Fruit fly (Drosophila melanogaster) whole organism, embryonic: ENCODE results near the gene CG3198.
A peak's percentile ranks its signal among the peaks of the same experiment; 100 is the strongest.

Source experiments
- ATbp ChIP-seq: fragments of 200-800 bp; sonication (Bioruptor generic); optimal IDR thresholded peaks from 2 replicates; lab custom pipeline; 2017; ENCODE audit warnings: missing biosample characterization, mild to moderate bottlenecking, missing genetic modification characterization, missing genetic modification reagents
- C15 ChIP-seq: fragments of 200-800 bp; sonication (Bioruptor generic); IDR thresholded peaks from 3 replicates; pipeline ENCODE4 v1.3.6; 2022; ENCODE audit warnings: missing biosample characterization, missing genetic modification characterization
- CG1024 ChIP-seq: fragments of 200-800 bp; sonication (Bioruptor generic); IDR thresholded peaks from 2 replicates; pipeline ENCODE4 v1.3.6; 2022; ENCODE audit warnings: missing biosample characterization, missing genetic modification characterization
- CG12236 ChIP-seq: fragments of 200-800 bp; sonication (Bioruptor generic); optimal IDR thresholded peaks from 2 replicates; lab custom pipeline; 2016; ENCODE audit warnings: missing biosample characterization, missing genetic modification characterization
- CG13624 ChIP-seq: fragments of 200-800 bp; sonication (Bioruptor generic); optimal IDR thresholded peaks from 2 replicates; lab custom pipeline; 2016; ENCODE audit warnings: missing biosample characterization, missing genetic modification characterization
- CG13775 ChIP-seq: fragments of 200-800 bp; sonication (Bioruptor generic); optimal IDR thresholded peaks from 3 replicates; lab custom pipeline; 2017; ENCODE audit warnings: missing biosample characterization, mild to moderate bottlenecking, missing genetic modification characterization
- CG14667 ChIP-seq: fragments of 200-800 bp; sonication (Bioruptor generic); IDR thresholded peaks from 2 replicates; pipeline ENCODE4 v1.3.6; 2022; ENCODE audit warnings: missing biosample characterization, missing genetic modification characterization
- CG14710 ChIP-seq: fragments of 200-800 bp; sonication (Bioruptor generic); optimal IDR thresholded peaks from 3 replicates; lab custom pipeline; 2019; ENCODE audit warnings: missing biosample characterization, mild to moderate bottlenecking, missing genetic modification characterization, moderate library complexity
- CG15269 ChIP-seq: fragments of 200-800 bp; sonication (Bioruptor generic); optimal IDR thresholded peaks from 2 replicates; lab custom pipeline; 2018; ENCODE audit warnings: missing biosample characterization, mild to moderate bottlenecking, missing genetic modification characterization, moderate library complexity
- CG18262 ChIP-seq: fragments of 200-800 bp; optimal IDR thresholded peaks from 3 replicates; lab custom pipeline; 2019; ENCODE audit warnings: missing biosample characterization, mild to moderate bottlenecking, missing genetic modification characterization, moderate library complexity
- CG2712 ChIP-seq: fragments of 200-800 bp; optimal IDR thresholded peaks from 3 replicates; lab custom pipeline; 2019; ENCODE audit warnings: missing biosample characterization, mild to moderate bottlenecking, missing genetic modification characterization, moderate library complexity
- CG34376 ChIP-seq: fragments of 200-800 bp; sonication (Bioruptor generic); optimal IDR thresholded peaks from 2 replicates; lab custom pipeline; 2018; ENCODE audit warnings: missing biosample characterization, mild to moderate bottlenecking, missing genetic modification characterization
- CG4424 ChIP-seq: fragments of 200-800 bp; sonication (Bioruptor generic); optimal IDR thresholded peaks from 3 replicates; lab custom pipeline; 2016; ENCODE audit warnings: missing biosample characterization, missing genetic modification characterization
- CG4730 ChIP-seq: fragments of 200-800 bp; sonication (Bioruptor generic); IDR thresholded peaks from 2 replicates; pipeline ENCODE4 v1.3.6; 2022; ENCODE audit warnings: missing biosample characterization, missing genetic modification characterization
- CG7357 ChIP-seq: fragments of 200-800 bp; sonication (Bioruptor generic); IDR thresholded peaks from 3 replicates; pipeline ENCODE4 v1.3.6; 2022; ENCODE audit warnings: missing biosample characterization, missing genetic modification characterization
- CTCF ChIP-seq: fragments of 200-800 bp; sonication (Bioruptor generic); optimal IDR thresholded peaks from 2 replicates; lab custom pipeline; 2017; ENCODE audit warnings: missing biosample characterization, mild to moderate bottlenecking, missing genetic modification characterization, moderate library complexity
- ERR ChIP-seq: fragments of 200-800 bp; sonication (Bioruptor generic); optimal IDR thresholded peaks from 2 replicates; lab custom pipeline; 2016; ENCODE audit warnings: missing biosample characterization, missing genetic modification characterization
- Eip74EF ChIP-seq, 2 experiments: fragments of 200-800 bp in 1 of 2; fragments of >200 bp in 1 of 2; sonication (Bioruptor generic) in 1 of 2; optimal IDR thresholded peaks; 2 replicates each; lab custom pipeline; 2017 to 2019; ENCODE audit warnings: missing biosample characterization in 2 of 2, missing genetic modification characterization in 2 of 2, mild to moderate bottlenecking in 1 of 2, moderate library complexity in 1 of 2
- Hmr ChIP-seq: fragments of 200-800 bp; sonication (Bioruptor generic); optimal IDR thresholded peaks from 3 replicates; lab custom pipeline; 2017; ENCODE audit warnings: mild to moderate bottlenecking, missing biosample characterization, missing genetic modification reagents, missing genetic modification characterization
- Med ChIP-seq: fragments of 200-800 bp; sonication (Bioruptor generic); peaks from one replicate; lab custom pipeline; 2016; ENCODE audit warnings: missing biosample characterization, missing genetic modification characterization, mild to moderate bottlenecking, inconsistent platforms, moderate library complexity
- Sry-β ChIP-seq: fragments of 200-800 bp; sonication (Bioruptor generic); optimal IDR thresholded peaks from 2 replicates; lab custom pipeline; 2018; ENCODE audit warnings: missing biosample characterization, mild to moderate bottlenecking, missing genetic modification characterization, moderate library complexity
- Trl ChIP-seq, 3 experiments: fragments of >200 bp in 2 of 3; fragments of 200-800 bp in 1 of 3; sonication (Bioruptor generic) in 1 of 3; optimal IDR thresholded peaks; 2 replicates in 1 of 3; 3 replicates in 2 of 3; lab custom pipeline; 2016 to 2017; ENCODE audit warnings: missing biosample characterization in 1 of 3, missing genetic modification characterization in 1 of 3
- ara ChIP-seq: fragments of 200-800 bp; sonication (Bioruptor generic); IDR thresholded peaks from 2 replicates; pipeline ENCODE4 v1.3.6; 2022; ENCODE audit warnings: missing biosample characterization, missing genetic modification characterization
- br ChIP-seq: fragments of >200 bp; optimal IDR thresholded peaks from 2 replicates; lab custom pipeline; 2017
- chm ChIP-seq: fragments of 200-800 bp; sonication (Bioruptor generic); IDR thresholded peaks from 2 replicates; pipeline ENCODE4 v1.3.6; 2022; ENCODE audit warnings: missing biosample characterization, missing genetic modification characterization
- da ChIP-seq: fragments of 200-800 bp; sonication (Bioruptor generic); optimal IDR thresholded peaks from 2 replicates; lab custom pipeline; 2016; ENCODE audit warnings: missing biosample characterization, missing genetic modification characterization
- dan ChIP-seq: fragments of 200-800 bp; sonication (Bioruptor generic); IDR thresholded peaks from 2 replicates; pipeline ENCODE4 v1.3.6; 2022; ENCODE audit warnings: missing biosample characterization, missing genetic modification characterization
- dimm ChIP-seq: fragments of 200-800 bp; sonication (Bioruptor generic); IDR thresholded peaks from 2 replicates; pipeline ENCODE4 v1.3.6; 2022; ENCODE audit warnings: missing biosample characterization, missing genetic modification characterization
- dmrt11E ChIP-seq: fragments of 200-800 bp; sonication (Bioruptor generic); optimal IDR thresholded peaks from 3 replicates; lab custom pipeline; 2018; ENCODE audit warnings: missing biosample characterization, mild to moderate bottlenecking, missing genetic modification characterization, moderate library complexity
- fd96Cb ChIP-seq: fragments of 200-800 bp; sonication (Bioruptor generic); optimal IDR thresholded peaks from 2 replicates; lab custom pipeline; 2018; ENCODE audit warnings: missing biosample characterization, mild to moderate bottlenecking, missing genetic modification characterization, moderate library complexity
- ftz-f1 ChIP-seq: fragments of 200-800 bp; sonication (Bioruptor generic); optimal IDR thresholded peaks from 2 replicates; lab custom pipeline; 2016; ENCODE audit warnings: missing biosample characterization, missing genetic modification characterization
- gcm ChIP-seq: fragments of 200-800 bp; sonication (Bioruptor generic); optimal IDR thresholded peaks from 2 replicates; lab custom pipeline; 2019; ENCODE audit warnings: missing biosample characterization, mild to moderate bottlenecking, missing genetic modification characterization, moderate library complexity
- gem ChIP-seq: fragments of 200-800 bp; sonication (Bioruptor generic); optimal IDR thresholded peaks from 2 replicates; lab custom pipeline; 2019; ENCODE audit warnings: missing biosample characterization, mild to moderate bottlenecking, missing genetic modification characterization, moderate library complexity
- gsb ChIP-seq: fragments of 200-800 bp; sonication (Bioruptor generic); IDR thresholded peaks from 2 replicates; pipeline ENCODE4 v1.3.6; 2022; ENCODE audit warnings: missing biosample characterization, missing genetic modification characterization
- gsb-n ChIP-seq: fragments of 200-800 bp; sonication (Bioruptor generic); optimal IDR thresholded peaks from 3 replicates; lab custom pipeline; 2018; ENCODE audit warnings: missing biosample characterization, mild to moderate bottlenecking, missing genetic modification characterization
- hth ChIP-seq: fragments of >200 bp; optimal IDR thresholded peaks from 2 replicates; lab custom pipeline; 2017; ENCODE audit warnings: inconsistent platforms
- ind ChIP-seq: fragments of 200-800 bp; sonication (Bioruptor generic); optimal IDR thresholded peaks from 3 replicates; lab custom pipeline; 2016; ENCODE audit warnings: missing biosample characterization, missing genetic modification characterization
- jigr1 ChIP-seq: fragments of 200-800 bp; sonication (Bioruptor generic); IDR thresholded peaks from 3 replicates; pipeline ENCODE4 v1.3.6; 2022; ENCODE audit warnings: missing biosample characterization, missing genetic modification characterization
- nmo ChIP-seq: fragments of 200-800 bp; sonication (Bioruptor generic); optimal IDR thresholded peaks from 2 replicates; lab custom pipeline; 2018; ENCODE audit warnings: missing biosample characterization, mild to moderate bottlenecking, missing genetic modification characterization, moderate library complexity
- peb ChIP-seq: fragments of 200-800 bp; sonication (Bioruptor generic); IDR thresholded peaks from 2 replicates; pipeline ENCODE4 v1.3.6; 2022; ENCODE audit warnings: missing biosample characterization, missing genetic modification characterization
- pho ChIP-seq: fragments of 200-800 bp; sonication (Bioruptor generic); optimal IDR thresholded peaks from 2 replicates; lab custom pipeline; 2016; ENCODE audit warnings: missing biosample characterization, missing genetic modification characterization
- prd ChIP-seq, 3 experiments: fragments of >200 bp in 2 of 3; fragments of 200-800 bp in 1 of 3; sonication (Bioruptor generic) in 1 of 3; optimal IDR thresholded peaks in 2 of 3; IDR thresholded peaks in 1 of 3; 2 replicates in 2 of 3; 3 replicates in 1 of 3; pipeline versions ENCODE4 v1.3.6 to Lab custom; 2017 to 2022; ENCODE audit warnings: missing biosample characterization in 1 of 3, missing genetic modification characterization in 1 of 3
- scrt ChIP-seq: fragments of 200-800 bp; sonication (Bioruptor generic); optimal IDR thresholded peaks from 2 replicates; lab custom pipeline; 2018; ENCODE audit warnings: missing biosample characterization, mild to moderate bottlenecking, missing genetic modification characterization, moderate library complexity
- sens ChIP-seq: fragments of 200-800 bp; sonication (Bioruptor generic); peaks from one replicate; lab custom pipeline; 2016; ENCODE audit warnings: missing biosample characterization, missing genetic modification characterization
- slbo ChIP-seq: fragments of 200-800 bp; sonication (Bioruptor generic); IDR thresholded peaks from 2 replicates; pipeline ENCODE4 v1.3.6; 2022; ENCODE audit warnings: missing biosample characterization, missing genetic modification characterization
- toy ChIP-seq: fragments of 200-800 bp; sonication (Bioruptor generic); IDR thresholded peaks from 2 replicates; pipeline ENCODE4 v1.3.6; 2022; ENCODE audit warnings: missing biosample characterization, missing genetic modification characterization
- trem ChIP-seq: fragments of 200-800 bp; optimal IDR thresholded peaks from 3 replicates; lab custom pipeline; 2019; ENCODE audit warnings: missing biosample characterization, mild to moderate bottlenecking, missing genetic modification characterization, moderate library complexity
- tup ChIP-seq: fragments of 200-800 bp; sonication (Bioruptor generic); optimal IDR thresholded peaks from 2 replicates; lab custom pipeline; 2016; ENCODE audit warnings: missing biosample characterization, mild to moderate bottlenecking, missing genetic modification characterization, moderate library complexity
- unpg ChIP-seq: fragments of 200-800 bp; sonication (Bioruptor generic); optimal IDR thresholded peaks from 3 replicates; lab custom pipeline; 2018; ENCODE audit warnings: missing biosample characterization, mild to moderate bottlenecking, missing genetic modification characterization, moderate library complexity
- zf30C ChIP-seq: fragments of 200-800 bp; sonication (Bioruptor generic); optimal IDR thresholded peaks from 3 replicates; lab custom pipeline; 2018; ENCODE audit warnings: missing biosample characterization, mild to moderate bottlenecking, missing genetic modification characterization

CG3198 gene

DNA sequence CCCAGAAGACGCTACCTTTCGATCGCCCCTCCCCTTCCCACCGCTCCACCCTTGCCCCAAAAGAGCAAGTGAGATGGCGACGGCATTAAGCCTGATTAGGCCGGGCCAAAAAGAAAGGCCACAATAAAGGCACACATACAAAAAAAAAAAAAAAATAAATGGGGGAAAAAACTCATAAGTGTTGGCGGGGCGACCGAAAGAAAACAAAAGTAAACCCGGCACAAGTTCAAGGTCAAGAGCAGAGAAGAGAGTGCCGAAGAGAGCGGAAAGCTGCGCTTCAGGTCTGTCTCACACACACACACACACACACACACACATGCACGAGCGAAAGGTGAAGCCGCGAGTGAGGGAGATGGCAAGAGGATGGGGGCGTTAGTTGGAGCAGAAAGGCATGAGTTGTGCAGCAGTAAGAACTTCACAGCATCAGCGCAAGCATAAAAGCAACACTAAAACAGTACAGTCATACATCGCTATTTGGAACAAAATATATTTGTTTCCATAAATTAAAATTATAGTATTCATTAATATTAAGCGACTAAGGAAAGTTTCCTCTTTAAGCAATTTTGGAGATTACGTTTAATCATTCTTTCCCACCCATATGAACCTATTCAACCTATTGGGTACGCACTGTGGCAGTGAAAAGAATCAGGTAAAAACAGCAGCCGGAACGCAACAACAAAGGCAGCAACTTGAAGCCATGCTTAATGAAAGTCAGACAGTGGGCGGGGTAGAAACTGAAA is 49.6 kb downstream of the CG3198 start (continued):
- TF ChIP-seq CG4730 (GFP tag; lab: Robert Waterston, UW), result 0 out of 2 replicates have a peak, but pooled peaks have one; percentile 31
- TF ChIP-seq sens (GFP tag; lab: Kevin White, UChicago), result peak; percentile 71
- TF ChIP-seq CG12236 (GFP tag; lab: Kevin White, UChicago), result no peak
- TF ChIP-seq slbo (GFP tag; lab: Robert Waterston, UW), result peak; percentile 42
- peak; percentile 39 for TF ChIP-seq CG4424 (GFP tag; lab: Kevin White, UChicago)
- TF ChIP-seq tup (GFP tag; lab: Kevin White, UChicago), result no peak
- peak; percentile 47; the same call in 1 of the 2 replicates for TF ChIP-seq peb
- TF ChIP-seq dan, result no peak
- TF ChIP-seq trem (tag; lab: Kevin White, UChicago), result peak; percentile 11
- TF ChIP-seq CG1024 (GFP tag; lab: Robert Waterston, UW), result no peak
- no peak for TF ChIP-seq CG14667 (GFP tag; lab: Robert Waterston, UW)
- TF ChIP-seq br, result no peak
- no peak for TF ChIP-seq prd (optimal IDR thresholded peaks at IDR 0.05; lab: Kevin White, UChicago)
- peak; percentile 62 for TF ChIP-seq prd (GFP tag; IDR thresholded peaks at IDR 0.05; lab: Robert Waterston, UW)
- no peak for TF ChIP-seq ERR (GFP tag; lab: Kevin White, UChicago)
- TF ChIP-seq nmo (GFP tag; lab: Kevin White, UChicago), result peak; percentile 69
- peak; percentile 49 for TF ChIP-seq CG18262
- TF ChIP-seq CG7357, result no peak
- TF ChIP-seq chm (GFP tag; lab: Robert Waterston, UW), result no peak
- peak; percentile 51 for TF ChIP-seq Med (GFP tag; lab: Kevin White, UChicago)
- TF ChIP-seq zf30C (GFP tag; lab: Kevin White, UChicago), result no peak
- TF ChIP-seq scrt (GFP tag; lab: Kevin White, UChicago), result no peak
- TF ChIP-seq CG14710, result peak; percentile 45
- peak in 1 of 2 experiments; percentile 19 for TF ChIP-seq Trl (optimal IDR thresholded peaks at IDR 0.05; lab: Kevin White, UChicago)
- no peak for TF ChIP-seq Trl (GFP tag; optimal IDR thresholded peaks at IDR 0.05; lab: Kevin White, UChicago)
- TF ChIP-seq CG2712 (tag; lab: Kevin White, UChicago), result peak; percentile 66
- peak; percentile 21 for TF ChIP-seq gsb-n (tag; lab: Kevin White, UChicago)
- no peak for TF ChIP-seq Sry-β (GFP tag; lab: Kevin White, UChicago)
- no peak for TF ChIP-seq CTCF (GFP tag; lab: Kevin White, UChicago)
- peak in 1 of 2 experiments; percentile 4 for TF ChIP-seq Eip74EF (GFP tag; optimal IDR thresholded peaks at IDR 0.05; lab: Kevin White, UChicago)
- no peak for TF ChIP-seq toy (GFP tag; lab: Robert Waterston, UW)
- peak; percentile 15 for TF ChIP-seq CG15269 (tag; lab: Kevin White, UChicago)
- no peak for TF ChIP-seq hth
- no peak for TF ChIP-seq pho (GFP tag; lab: Kevin White, UChicago)
- TF ChIP-seq unpg (GFP tag; lab: Kevin White, UChicago), result peak; percentile 32
- TF ChIP-seq C15 (GFP tag; lab: Robert Waterston, UW), result no peak
- no peak for TF ChIP-seq CG34376 (GFP tag; lab: Kevin White, UChicago)
- TF ChIP-seq ind (GFP tag; lab: Kevin White, UChicago), result peak; percentile 4
- no peak for TF ChIP-seq gsb (GFP tag; lab: Robert Waterston, UW)
- TF ChIP-seq gcm (GFP tag; lab: Kevin White, UChicago), result no peak
- TF ChIP-seq gem, result peak; percentile 62
- TF ChIP-seq ATbp (GFP tag; lab: Kevin White, UChicago), result peak; percentile 6
- TF ChIP-seq Hmr (GFP tag; lab: Kevin White, UChicago), result no peak
- TF ChIP-seq dmrt11E (tag; lab: Kevin White, UChicago), result peak; percentile 60
- TF ChIP-seq ara (GFP tag; lab: Robert Waterston, UW), result peak; percentile 67; the same call in 1 of the 2 replicates
- TF ChIP-seq da (GFP tag; lab: Kevin White, UChicago), result no peak
- peak; percentile 20 for TF ChIP-seq fd96Cb (tag; lab: Kevin White, UChicago)
- TF ChIP-seq jigr1 (GFP tag; lab: Robert Waterston, UW), result no peak
- TF ChIP-seq CG13624 (GFP tag; lab: Kevin White, UChicago), result no peak
- TF ChIP-seq CG13775 (GFP tag; lab: Kevin White, UChicago), result no peak
- TF ChIP-seq dimm (GFP tag; lab: Robert Waterston, UW), result peak; percentile 11; the same call in 1 of the 2 replicates
- TF ChIP-seq ftz-f1 (GFP tag; lab: Kevin White, UChicago), result no peak
